Fruit fly (Drosophila melanogaster) ovary, adult (tissue): ENCODE results near the gene CG10140.

ENCODE experiments used
- CG17801 ChIP-seq: fragments of 200-800 bp; optimal IDR thresholded peaks from 2 replicates; lab custom pipeline; 2019; ENCODE audit warnings: missing biosample characterization, mild to moderate bottlenecking, missing genetic modification characterization, moderate library complexity; ENCODE audit not compliant: partially characterized antibody

The CG10140 gene

DNA sequence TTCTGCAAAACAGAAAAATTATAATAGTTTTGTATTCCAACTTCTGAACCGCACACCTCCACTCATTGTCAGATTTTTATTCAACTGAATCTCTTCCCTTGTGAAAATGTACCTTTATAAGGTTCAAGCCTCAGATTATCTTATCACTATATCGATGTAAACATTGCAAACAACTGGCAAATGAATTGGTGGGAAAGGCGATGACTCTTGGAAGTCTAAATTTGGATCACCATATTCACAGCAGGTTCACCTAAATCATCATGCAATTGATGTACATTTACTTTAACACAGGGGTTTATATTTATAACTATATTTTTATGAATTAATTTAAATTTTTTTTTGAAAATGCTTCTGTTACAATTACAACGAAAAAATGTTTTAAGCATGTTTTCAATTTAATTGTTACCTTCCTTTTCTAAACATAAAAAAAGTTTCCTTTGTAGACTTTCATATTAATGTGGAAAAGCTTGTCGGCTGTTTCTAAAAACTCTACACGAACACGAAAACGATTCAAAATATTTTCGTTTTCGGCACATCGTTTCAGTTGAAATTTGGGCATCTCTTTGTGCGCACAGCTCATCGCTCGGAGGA lies at the start of gene CG10140, which contains the start of gene CG14109:
Gene CG10140, minus strand, starts transcription at position 101 of the 591 bp plus-strand sequence.
Gene CG14109, plus strand, starts transcription at position 541 of the 591 bp plus-strand sequence.
- no peak for TF ChIP-seq CG17801 (GFP tag; lab: Kevin White, UChicago)

DNA sequence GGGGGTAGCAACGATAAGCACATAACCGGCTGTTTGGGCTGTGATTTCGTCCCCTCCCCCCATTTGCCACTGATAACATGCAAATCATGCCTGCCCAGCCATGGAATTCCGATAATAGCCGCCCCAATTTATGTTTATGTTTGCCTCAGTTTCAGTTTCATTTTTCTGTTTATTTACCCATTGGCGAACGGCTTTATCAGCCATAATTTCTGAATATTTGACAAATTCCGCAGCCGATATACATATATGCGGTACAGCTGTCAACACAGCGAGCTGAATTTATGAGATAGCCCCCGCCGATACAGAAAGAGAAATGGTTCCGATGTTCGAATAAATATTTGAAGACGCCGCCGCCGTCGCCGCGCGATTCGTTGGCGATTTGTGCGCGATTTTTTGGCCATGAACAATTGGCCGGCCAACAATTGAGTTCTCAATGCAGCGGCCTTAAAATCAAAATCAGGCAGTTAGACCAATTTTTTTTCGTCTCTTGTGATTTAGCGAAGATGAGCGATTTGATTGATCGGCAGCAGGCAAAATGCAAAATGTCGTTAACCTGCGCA lies 49.0 kb upstream of the CG10140 start:
- TF ChIP-seq CG17801 (GFP tag; lab: Kevin White, UChicago): no peak

DNA sequence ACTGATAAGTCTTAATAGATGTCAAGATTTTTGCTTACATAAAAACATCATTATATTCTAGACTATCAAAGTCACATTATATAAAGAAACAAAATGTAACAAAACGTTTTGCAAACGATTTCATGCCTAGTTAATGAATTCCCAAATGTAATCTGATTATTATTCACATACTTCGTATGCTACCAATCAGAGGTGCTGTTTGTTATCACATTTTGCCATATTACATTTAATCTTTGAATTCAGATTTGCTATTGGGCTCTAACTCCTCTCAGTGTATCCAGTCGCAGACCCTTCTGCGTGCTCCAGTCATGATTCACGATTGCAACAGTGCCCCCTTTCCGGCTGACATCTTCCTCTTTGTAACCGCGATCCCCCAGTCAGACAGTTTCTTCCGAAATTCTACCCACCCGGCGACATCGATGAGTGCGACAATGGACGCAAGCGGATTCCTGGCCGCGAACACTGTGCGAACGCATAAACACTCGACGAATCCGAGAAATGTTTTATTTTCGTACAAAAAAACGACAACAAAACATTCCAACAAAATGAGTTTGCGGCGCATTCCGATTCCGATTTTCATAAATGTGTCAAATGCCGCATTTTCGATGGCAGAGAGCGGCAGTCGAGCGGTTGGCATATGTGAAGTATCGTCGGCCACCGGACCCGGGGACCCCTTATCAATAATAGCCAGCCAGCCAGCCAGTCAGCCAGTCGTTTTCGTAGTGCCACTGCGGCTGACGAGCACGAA lies 48.0 kb upstream of the CG10140 start:
- no peak for TF ChIP-seq CG17801 (GFP tag; lab: Kevin White, UChicago)

DNA sequence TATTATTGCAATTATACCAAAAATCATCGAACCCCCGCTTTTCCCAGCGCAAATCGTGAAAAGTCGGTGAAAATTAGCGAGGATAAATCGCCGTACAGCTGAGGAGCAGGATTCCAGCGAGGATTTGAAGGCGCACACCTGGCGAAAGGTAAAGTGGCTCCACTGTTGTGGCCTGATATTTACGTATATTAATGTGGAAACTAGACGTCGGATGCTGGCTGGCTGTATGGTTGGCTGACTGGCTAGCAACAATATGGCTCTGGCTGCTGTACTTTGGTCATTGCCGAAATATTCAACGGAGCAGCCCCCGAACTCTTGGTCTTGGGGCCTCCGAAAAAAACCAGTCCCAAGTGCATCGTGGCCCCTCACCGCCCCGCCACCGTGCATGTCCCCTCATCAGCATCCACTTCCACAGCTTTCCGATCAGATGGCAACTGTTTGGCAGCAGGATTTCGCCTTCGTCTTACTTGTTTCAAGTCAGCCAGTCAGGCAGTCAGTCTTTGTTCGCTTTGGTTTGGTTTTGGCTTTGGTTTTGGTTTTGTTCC lies 46.7 kb upstream of the CG10140 start:
- TF ChIP-seq CG17801 (GFP tag; lab: Kevin White, UChicago): no peak

DNA sequence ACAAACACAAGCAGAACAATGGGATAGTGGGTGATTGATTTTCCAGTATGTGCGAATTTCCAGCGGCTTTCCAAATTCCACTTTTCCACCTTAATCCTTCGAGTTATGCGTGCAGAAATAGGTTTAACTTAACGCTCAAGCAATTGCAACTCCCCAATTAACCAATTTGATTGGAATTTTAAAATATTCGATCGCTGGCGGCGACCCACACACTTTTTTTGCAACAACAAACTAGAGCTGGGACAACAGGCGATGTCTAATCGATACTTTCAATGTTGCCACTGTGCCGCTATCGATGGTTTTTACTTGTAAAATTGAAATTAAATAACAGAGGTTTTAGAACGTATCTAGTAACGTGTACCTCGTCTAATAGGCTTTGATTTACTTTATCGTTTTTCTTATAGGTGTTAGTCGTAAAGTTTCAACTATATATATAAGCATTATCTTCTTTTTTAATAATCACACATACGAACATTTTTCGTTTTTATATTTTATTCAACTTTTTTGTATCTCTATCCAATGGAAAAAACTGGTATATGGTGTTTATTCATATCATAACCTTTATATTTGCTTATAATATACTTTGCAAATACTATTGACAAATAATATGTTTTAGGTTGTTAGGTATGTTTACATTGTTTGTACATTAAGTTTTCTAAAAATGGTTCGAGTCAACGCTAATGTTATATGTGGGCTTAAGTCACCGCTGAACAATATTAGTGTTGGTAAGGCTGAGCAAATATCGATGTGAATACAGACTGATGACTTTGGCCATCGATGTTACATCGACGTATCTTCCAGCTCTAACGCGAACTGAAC lies 46.0 kb upstream of the CG10140 start, which contains the start of the genes Abp1 and Tgi:
Gene Abp1, minus strand, starts transcription at position 240 of the 819 bp plus-strand sequence.
Gene Tgi, plus strand, starts transcription at position 757 of the 819 bp plus-strand sequence.
- no peak for TF ChIP-seq CG17801 (GFP tag; lab: Kevin White, UChicago)

DNA sequence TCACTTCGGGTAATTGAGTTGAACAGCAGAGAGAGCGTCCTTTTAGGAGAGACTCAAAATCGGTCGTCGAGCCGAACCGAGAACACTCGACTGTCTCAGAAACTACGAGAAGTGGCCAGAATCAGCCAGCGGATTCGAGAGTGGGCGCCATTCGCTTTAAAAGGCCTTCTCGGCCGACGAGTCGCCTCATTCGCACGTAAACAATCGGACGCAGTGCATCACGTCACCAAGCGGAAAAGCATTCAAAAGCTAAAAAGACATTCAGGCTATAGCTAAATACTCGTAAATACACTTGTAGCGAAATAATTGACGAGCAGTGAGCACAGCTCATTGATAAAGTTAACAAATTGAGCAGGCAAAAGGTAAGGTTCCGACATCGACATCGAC lies 40.0 kb upstream of the CG10140 start:
- TF ChIP-seq CG17801 (GFP tag; lab: Kevin White, UChicago): no peak

DNA sequence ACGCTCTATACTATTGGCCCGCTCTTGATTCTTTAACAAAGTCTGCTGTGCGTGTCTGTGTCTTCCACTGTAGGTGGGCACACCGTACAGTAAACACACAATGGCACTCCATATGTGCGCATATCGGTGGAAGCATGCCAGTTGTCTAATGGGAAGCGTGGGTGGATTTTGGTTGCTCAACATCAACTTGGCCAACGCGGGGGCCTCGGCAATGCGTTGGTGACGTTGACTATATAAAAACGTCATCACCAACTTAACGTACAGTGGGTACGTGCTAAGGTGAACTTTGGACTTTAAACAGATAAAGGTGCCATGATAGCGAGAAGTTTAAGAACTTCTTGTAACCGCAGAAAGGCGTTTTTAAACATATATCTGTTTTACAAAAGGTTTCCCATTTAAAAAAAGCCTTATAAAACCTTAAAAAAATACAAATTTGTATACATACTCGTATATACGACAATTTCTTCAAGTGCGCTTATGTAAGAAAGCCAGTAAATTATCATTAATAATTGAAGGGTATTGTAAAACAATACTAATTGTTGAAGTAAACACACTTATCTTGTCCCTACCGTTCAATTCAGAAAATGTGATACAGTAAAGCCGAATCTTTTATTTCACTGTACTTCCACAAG lies 39.5 kb upstream of the CG10140 start:
- TF ChIP-seq CG17801 (GFP tag; lab: Kevin White, UChicago): peak; percentile 44

DNA sequence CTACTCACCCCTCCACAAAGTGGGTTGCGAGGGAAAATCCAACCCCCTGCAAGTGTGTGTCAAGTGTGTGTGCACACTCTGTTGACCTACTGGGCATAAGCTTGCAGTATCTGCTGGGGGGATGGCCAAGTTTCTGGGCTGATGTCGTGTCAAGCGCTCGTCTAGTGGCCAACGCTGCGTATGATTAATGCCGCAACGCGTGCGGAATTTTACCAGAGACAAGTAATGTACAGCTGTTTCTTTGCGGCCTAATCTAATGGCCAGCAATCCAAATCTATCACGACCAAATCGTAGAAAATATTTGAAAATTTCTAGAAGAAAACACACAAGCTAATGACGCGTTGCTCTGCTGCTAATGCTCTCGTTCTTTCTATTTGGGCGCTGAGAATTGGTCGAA lies 38.9 kb upstream of the CG10140 start:
- TF ChIP-seq CG17801 (GFP tag; lab: Kevin White, UChicago): no peak

DNA sequence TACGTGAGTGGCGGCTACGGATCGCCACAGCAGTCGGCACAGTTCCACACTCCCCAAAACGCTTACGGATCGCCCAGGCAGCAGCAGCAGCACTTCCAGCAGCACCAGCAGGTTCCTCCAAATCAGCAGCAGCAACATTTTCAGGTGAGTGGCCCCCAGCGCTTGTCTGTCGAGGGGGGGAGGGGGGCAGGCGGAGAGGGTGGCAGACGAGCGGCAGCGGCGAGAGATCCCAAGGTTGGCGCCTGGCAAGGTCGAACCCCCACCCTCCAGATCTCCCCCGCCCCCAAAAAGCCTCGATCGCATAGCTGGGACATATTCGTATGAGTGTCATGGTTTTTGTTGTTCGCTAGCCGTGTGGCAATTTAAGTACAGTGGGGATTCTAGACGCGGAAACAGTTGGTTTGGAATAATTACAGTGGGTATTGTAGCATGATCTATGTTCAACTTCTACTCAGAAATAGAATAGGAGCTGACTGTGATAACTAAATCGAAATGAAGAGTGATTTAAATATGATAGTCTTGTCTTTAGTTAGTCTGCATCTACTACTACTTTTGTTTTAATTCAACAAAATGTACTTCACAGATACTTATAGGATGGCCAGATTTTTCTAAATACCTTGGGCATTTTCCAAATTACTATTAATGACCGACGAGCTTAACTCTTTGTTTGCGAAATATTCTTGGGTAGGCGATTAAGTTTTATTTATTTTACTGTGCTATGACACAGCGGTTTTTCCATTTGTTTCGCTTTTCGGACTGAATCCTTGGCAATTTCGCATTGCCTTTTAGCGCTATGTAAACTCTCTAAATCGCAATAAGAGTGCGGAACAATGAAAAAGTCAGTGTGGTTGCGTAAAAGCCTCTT lies 38.3 kb upstream of the CG10140 start:
- TF ChIP-seq CG17801 (GFP tag; lab: Kevin White, UChicago): no peak

DNA sequence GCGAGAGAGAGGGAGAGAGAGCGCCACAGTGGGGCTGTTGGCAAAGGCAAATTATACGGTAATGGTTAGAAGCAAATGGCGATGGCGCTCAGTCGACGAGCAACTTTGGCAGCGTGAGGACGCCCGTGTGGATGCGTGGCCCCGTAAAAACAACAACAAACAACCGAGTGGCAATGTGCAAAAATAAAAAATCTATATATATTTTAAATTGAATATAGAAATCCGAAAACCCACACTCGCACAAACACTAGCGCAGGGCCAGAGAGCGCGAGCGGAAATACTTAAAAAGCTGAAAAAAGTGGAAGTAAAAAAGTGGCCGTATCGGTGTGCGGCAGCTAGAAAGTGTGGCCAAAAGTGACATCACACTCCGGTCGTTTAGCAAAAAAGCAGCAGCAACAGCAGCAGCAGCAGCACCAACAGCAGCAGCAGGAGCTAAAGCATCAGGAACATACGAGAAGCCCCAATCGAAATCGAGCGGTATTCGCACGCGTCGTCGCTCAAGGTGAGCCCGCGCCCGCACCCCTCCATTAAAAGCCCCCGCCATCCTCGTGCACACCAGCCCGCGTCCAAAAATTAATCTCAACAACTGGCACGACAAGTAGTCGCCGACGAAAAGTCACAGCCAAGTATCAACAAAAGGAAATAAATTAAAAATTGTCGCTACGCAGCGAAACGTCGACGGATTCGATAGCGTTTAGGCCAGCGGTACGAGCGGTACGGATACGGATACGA lies 37.3 kb upstream of the CG10140 start, which contains the start of gene stv:
Gene stv, plus strand, starts transcription at position 89 of the 732 bp plus-strand sequence.
- TF ChIP-seq CG17801 (GFP tag; lab: Kevin White, UChicago): no peak

DNA sequence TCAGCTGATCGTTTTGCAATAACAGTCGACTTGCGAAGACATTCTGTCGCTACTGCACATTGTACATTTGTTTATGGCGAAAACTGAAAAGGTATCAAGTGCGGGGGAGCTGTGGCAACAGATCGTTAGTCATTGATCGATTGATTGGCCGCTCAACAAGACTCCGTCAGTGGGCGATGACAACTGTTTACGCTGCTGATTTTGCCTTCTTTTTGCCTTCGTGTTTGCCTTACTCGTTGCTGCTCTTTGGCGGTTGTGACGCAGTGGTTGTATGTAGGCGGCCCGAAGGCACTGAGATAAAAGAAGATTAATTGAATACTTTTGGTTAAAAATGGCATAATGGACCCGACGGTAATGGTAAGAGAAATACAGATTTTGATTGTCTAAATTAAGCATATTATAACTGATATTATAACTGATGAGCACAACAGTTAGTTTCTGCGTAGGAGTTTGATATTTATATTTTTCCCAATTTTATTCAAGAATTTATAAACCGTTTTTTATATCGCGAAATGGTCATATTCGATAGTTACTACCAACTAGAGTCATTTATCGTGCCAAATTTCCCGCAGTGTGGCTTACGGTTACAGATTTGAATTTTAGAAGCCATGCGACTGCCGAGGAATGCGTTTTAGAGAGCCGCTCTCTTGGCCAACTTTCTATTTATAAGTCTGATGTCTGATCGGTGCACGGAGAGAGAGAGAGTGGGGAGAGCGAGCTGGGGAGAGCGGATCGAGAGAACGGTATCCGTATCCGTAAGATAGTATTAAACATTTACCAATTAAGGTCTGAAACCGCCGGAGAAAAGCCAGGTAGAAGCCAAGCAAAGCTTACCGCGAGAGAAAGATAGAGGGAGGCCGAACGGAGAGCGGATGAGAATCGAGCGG lies 36.5 kb upstream of the CG10140 start:
- peak; percentile 25 for TF ChIP-seq CG17801 (GFP tag; lab: Kevin White, UChicago)

DNA sequence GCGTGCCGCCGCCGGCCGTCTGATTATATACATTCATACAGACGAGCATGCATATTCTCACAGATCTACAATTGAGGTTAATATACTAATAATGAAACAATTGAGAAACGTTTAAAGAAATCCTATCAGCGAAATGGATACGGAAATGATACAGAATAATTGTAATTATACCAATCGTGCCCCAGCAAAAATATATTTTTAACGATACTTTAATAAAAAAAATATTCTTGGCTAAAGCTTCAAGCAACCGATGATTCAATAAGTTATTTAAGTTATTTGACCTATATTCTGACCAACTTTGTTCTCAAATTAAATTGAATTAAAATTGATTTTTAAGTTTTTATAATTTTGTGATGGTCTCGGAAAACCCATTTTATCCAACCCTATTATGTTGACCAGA lies 35.8 kb upstream of the CG10140 start:
- TF ChIP-seq CG17801 (GFP tag; lab: Kevin White, UChicago): peak; percentile 46
